Worm (Caenorhabditis elegans): ENCODE measurements around the gene F25B3.4.

Gene F25B3.4

DNA sequence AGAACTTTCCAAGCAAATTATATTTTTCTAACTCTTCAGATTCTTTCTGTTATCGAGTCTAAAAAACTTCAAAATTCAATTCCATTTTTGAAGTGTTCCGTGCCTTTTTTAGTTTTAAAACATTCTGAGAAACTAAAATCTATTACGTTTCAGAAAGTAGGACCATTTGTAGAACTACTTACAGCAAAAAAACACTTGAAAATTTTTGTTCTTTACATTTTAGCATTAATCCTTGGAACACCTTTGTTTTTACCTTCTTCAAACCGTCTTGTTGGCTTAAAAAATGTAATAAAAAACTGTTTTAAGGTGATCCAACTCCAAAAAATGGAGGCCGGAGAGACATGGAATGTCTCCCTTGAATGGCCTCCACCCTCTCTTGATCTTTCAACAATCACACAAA lies 39.6 kb upstream of the F25B3.4 start, which contains the start of gene dop-2:
TSS of gene dop-2 (plus strand) at position 301 of the 400 bp plus-strand sequence.
- TF ChIP-seq sptf-1 (tag; optimal IDR thresholded peaks at IDR 0.05), result no peak
- TF ChIP-seq aly-2 (tag; optimal IDR thresholded peaks at IDR 0.05), result no peak
- TF ChIP-seq fos-1 (tag; optimal IDR thresholded peaks at IDR 0.05), result no peak
- no peak for TF ChIP-seq zag-1 (tag; optimal IDR thresholded peaks at IDR 0.05)
- TF ChIP-seq mab-9 (GFP tag; IDR thresholded peaks at IDR 0.05), result no peak
- TF ChIP-seq nhr-77 (tag; optimal IDR thresholded peaks at IDR 0.05), result no peak
- no peak for TF ChIP-seq elt-2 (tag; optimal IDR thresholded peaks at IDR 0.05)
- no peak for TF ChIP-seq unc-30 (tag; optimal IDR thresholded peaks at IDR 0.05)
- no peak for TF ChIP-seq efl-3 (GFP tag; optimal IDR thresholded peaks at IDR 0.05)
- no peak for TF ChIP-seq F16B12.6 (tag; optimal IDR thresholded peaks at IDR 0.05)
- no peak for TF ChIP-seq mef-2 (tag; optimal IDR thresholded peaks at IDR 0.05)

DNA sequence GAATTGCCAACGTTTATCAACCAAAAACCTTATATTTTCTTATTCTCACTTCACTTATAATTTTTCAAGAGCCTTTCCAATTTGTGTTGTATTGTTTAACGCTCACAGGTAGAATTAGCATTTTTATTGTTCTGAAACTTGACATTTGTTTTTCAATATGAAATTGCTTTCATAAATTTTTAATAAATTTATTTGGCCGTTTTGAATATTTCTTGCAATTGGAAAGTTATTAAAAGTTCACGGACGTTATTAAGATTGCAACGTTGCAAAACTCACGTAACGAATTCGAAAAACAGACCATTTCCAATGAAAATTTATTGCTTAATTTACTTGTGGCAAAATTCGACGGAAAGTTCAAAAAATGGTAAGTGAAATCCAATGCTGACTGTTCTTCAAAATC lies 21.7 kb upstream of the F25B3.4 start, which contains the start of gene K09G1.2:
TSS of gene K09G1.2 (plus strand) at position 301 of the 400 bp plus-strand sequence.
- TF ChIP-seq mdl-1 (tag; optimal IDR thresholded peaks at IDR 0.05) (no peak), Y116A8C.19 (tag; optimal IDR thresholded peaks at IDR 0.05; ENCODE audit: borderline replicate concordance) (no peak), fkh-8 (tag; optimal IDR thresholded peaks at IDR 0.05) (no peak)

DNA sequence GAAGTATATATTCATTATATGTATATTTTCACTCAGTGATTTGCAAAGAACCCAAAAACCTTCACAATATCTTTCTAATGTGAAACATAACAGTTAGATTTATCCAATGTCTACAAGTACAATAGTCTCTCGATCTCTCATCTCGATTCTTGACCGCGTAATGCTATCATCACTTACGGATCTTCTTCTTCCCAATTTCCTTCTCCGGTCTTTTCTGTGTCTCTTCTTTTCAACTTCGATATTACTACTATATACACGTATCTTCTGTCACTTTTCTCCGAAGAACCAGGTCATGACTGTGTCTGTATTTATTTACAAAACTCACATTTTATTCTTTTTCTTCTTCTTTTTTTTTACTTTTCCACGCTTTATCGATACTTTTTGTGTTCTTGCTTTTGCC lies 20.0 kb upstream of the F25B3.4 start:
- no peak for TF ChIP-seq ceh-63 (GFP tag; optimal IDR thresholded peaks at IDR 0.05)
- TF ChIP-seq mep-1 (tag; optimal IDR thresholded peaks at IDR 0.05), result peak; percentile 16
- peak; percentile 57 for TF ChIP-seq lin-14 (GFP tag; optimal IDR thresholded peaks at IDR 0.05)
- TF ChIP-seq nhr-85 (tag), result peak; percentile 68
- TF ChIP-seq snu-23 (GFP tag; optimal IDR thresholded peaks at IDR 0.05), result peak; percentile 34
- TF ChIP-seq lin-13 (GFP tag; optimal IDR thresholded peaks at IDR 0.05), result no peak
- TF ChIP-seq ces-1 (GFP tag; optimal IDR thresholded peaks at IDR 0.05), result no peak
- TF ChIP-seq elt-3 (tag; optimal IDR thresholded peaks at IDR 0.05), result peak in 2 of 6 experiments; percentile 40 to 41
- TF ChIP-seq vab-15 (tag; optimal IDR thresholded peaks at IDR 0.05), result no peak
- peak; percentile 68 for TF ChIP-seq blmp-1 (tag; optimal IDR thresholded peaks at IDR 0.05)
- peak; percentile 22 for TF ChIP-seq nhr-20 (tag; optimal IDR thresholded peaks at IDR 0.05)
- TF ChIP-seq nhr-71 (tag; optimal IDR thresholded peaks at IDR 0.05), result peak; percentile 5

DNA sequence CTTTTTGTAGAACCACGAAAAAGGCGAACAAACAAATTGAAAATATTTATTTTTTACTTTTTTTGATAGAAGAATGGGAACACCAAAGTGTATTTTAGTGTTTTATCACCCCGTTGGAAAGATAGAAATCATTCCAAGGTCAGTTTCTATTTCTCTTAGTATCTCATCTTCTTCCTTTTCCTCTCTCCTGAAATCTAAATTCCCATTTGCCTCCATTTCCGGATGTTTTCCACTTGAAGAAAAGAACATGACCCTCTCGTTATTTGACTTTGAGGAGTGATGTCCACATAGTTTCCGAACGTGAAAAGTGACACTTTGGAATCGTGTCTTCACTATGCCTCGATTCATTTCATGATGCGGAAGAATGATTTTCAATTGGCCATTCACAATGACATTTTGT lies 19.0 kb upstream of the F25B3.4 start:
- TF ChIP-seq unc-130 (tag; optimal IDR thresholded peaks at IDR 0.05) (no peak), efl-1 (optimal IDR thresholded peaks at IDR 0.05) (no peak), efl-1 (GFP tag; optimal IDR thresholded peaks at IDR 0.05 in 1 of 2) (peak in 1 of 2 experiments; percentile 21), elt-3 (tag; optimal IDR thresholded peaks at IDR 0.05) (peak in 1 of 6 experiments; percentile 26), lin-14 (GFP tag; optimal IDR thresholded peaks at IDR 0.05) (peak; percentile 19), blmp-1 (tag; optimal IDR thresholded peaks at IDR 0.05) (peak; percentile 77), sptf-1 (tag; optimal IDR thresholded peaks at IDR 0.05) (no peak), nhr-85 (tag) (peak; percentile 12)

DNA sequence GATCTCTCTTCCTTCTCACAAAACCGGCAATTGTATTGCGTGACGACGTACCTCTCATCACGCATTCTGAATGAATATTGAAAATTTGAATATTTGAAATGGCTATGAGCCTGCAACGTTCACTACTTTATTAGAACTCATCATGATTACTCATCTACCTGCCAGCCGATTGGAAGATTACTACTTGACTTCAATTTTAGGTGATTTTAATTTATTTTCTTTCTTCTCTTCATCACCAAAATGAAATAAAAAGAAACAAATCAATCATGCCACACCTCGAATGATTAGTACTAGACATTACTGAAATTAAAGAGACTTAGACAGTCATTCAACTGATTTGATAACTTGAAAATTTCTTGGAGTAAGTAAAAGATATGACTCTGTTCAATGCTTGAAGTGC lies 15.7 kb upstream of the F25B3.4 start:
- no peak for TF ChIP-seq mef-2 (tag; optimal IDR thresholded peaks at IDR 0.05)
- peak in 2 of 6 experiments; percentile 7 to 41 for TF ChIP-seq elt-3 (tag; optimal IDR thresholded peaks at IDR 0.05)
- TF ChIP-seq egl-27 (tag; optimal IDR thresholded peaks at IDR 0.05), result no peak
- peak; percentile 51 for TF ChIP-seq blmp-1 (tag; optimal IDR thresholded peaks at IDR 0.05)
- TF ChIP-seq swsn-7 (tag; optimal IDR thresholded peaks at IDR 0.05), result no peak
- TF ChIP-seq lin-14 (GFP tag; optimal IDR thresholded peaks at IDR 0.05), result peak; percentile 28
- TF ChIP-seq nhr-47 (tag; optimal IDR thresholded peaks at IDR 0.05), result no peak
- TF ChIP-seq skn-1 (tag; optimal IDR thresholded peaks at IDR 0.05), result no peak
- peak; percentile 52 for TF ChIP-seq nhr-85 (tag)
- no peak for TF ChIP-seq dpl-1 (GFP tag; optimal IDR thresholded peaks at IDR 0.05)
- no peak for TF ChIP-seq ceh-8 (GFP tag; optimal IDR thresholded peaks at IDR 0.05)
- TF ChIP-seq lsy-2 (tag; optimal IDR thresholded peaks at IDR 0.05), result no peak
- TF ChIP-seq nhr-237 (tag; optimal IDR thresholded peaks at IDR 0.05), result no peak
- no peak for TF ChIP-seq ztf-4 (tag; optimal IDR thresholded peaks at IDR 0.05)
